Worm (Caenorhabditis elegans): Measurements from ENCODE around the gene T09F3.5.

ce11 chrII:10370826-10371225 lies 25.9 kb upstream of the T09F3.5 start:
- TF ChIP-seq nhr-237 (tag; optimal IDR thresholded peaks at IDR 0.05), result no peak
- TF ChIP-seq lin-13 (tag; optimal IDR thresholded peaks at IDR 0.05), result no peak
- no peak for TF ChIP-seq mep-1 (tag; optimal IDR thresholded peaks at IDR 0.05)
- TF ChIP-seq hlh-1 (tag; optimal IDR thresholded peaks at IDR 0.05), result peak; percentile 36
- no peak for TF ChIP-seq elt-1 (tag; optimal IDR thresholded peaks at IDR 0.05; ENCODE audit: borderline replicate concordance, insufficient read depth)
- TF ChIP-seq ham-2 (GFP tag; optimal IDR thresholded peaks at IDR 0.05), result no peak
- no peak for TF ChIP-seq pha-4 (tag; optimal IDR thresholded peaks at IDR 0.05)
- no peak for TF ChIP-seq unc-62 (GFP tag; optimal IDR thresholded peaks at IDR 0.05)
- no peak for TF ChIP-seq snpc-4 (tag; optimal IDR thresholded peaks at IDR 0.05)
- TF ChIP-seq nhr-28 (tag; optimal IDR thresholded peaks at IDR 0.05), result no peak
- TF ChIP-seq nhr-76 (tag; optimal IDR thresholded peaks at IDR 0.05), result no peak

Data from whole organism, mixed stage, embryonic.